Fruit fly (Drosophila melanogaster): ENCODE data around the gene if.

Gene if

dm6 chrX:16750712-16751578 lies 32.3 kb downstream of the if start (continued):
- TF ChIP-seq CG18619 (GFP tag; optimal IDR thresholded peaks at IDR 0.05) (peak; percentile 67), Gsc (GFP tag; IDR thresholded peaks at IDR 0.05) (no peak), CG16863 (GFP tag; optimal IDR thresholded peaks at IDR 0.05) (no peak), Usf (GFP tag; optimal IDR thresholded peaks at IDR 0.05) (peak; percentile 48), ac (GFP tag; optimal IDR thresholded peaks at IDR 0.05) (peak; percentile 49), exex (tag; optimal IDR thresholded peaks at IDR 0.05) (peak; percentile 22), en (GFP tag; optimal IDR thresholded peaks at IDR 0.05) (no peak), CG2712 (tag; optimal IDR thresholded peaks at IDR 0.05) (peak; percentile 91), nerfin-2 (GFP tag; IDR thresholded peaks at IDR 0.05; ENCODE audit: partially characterized antibody) (no peak), wdn (GFP tag; IDR thresholded peaks at IDR 0.05) (no peak), CG6654 (GFP tag; optimal IDR thresholded peaks at IDR 0.05) (peak; percentile 54), cwo (GFP tag; optimal IDR thresholded peaks at IDR 0.05) (peak; percentile 42), crol (GFP tag; IDR thresholded peaks at IDR 0.05) (peak; percentile 65), CG8765 (GFP tag; IDR thresholded peaks at IDR 0.05) (no peak), CG42726 (GFP tag; IDR thresholded peaks at IDR 0.05; ENCODE audit: partially characterized antibody) (no peak), lbe (GFP tag; optimal IDR thresholded peaks at IDR 0.05) (peak; percentile 67), Jarid2 (GFP tag; optimal IDR thresholded peaks at IDR 0.05) (no peak), br (optimal IDR thresholded peaks at IDR 0.05) (no peak), CG15479 (GFP tag; optimal IDR thresholded peaks at IDR 0.05) (peak; percentile 30), Awh (GFP tag; IDR thresholded peaks at IDR 0.05) (0 out of 2 replicates have a peak, but pooled peaks have one; percentile 16), H2.0 (GFP tag; IDR thresholded peaks at IDR 0.05) (peak; percentile 60; the same call in 1 of the 2 replicates), CG33557 (GFP tag; optimal IDR thresholded peaks at IDR 0.05) (peak; percentile 82), Trl (optimal IDR thresholded peaks at IDR 0.05) (peak in 1 of 2 experiments; percentile 48), Trl (GFP tag; optimal IDR thresholded peaks at IDR 0.05) (no peak), CG7271 (tag; optimal IDR thresholded peaks at IDR 0.05) (no peak), CG8944 (GFP tag; optimal IDR thresholded peaks at IDR 0.05) (no peak), CG9727 (GFP tag; optimal IDR thresholded peaks at IDR 0.05) (peak; percentile 81), CG4328 (GFP tag; optimal IDR thresholded peaks at IDR 0.05) (peak; percentile 69), hbn (GFP tag; IDR thresholded peaks at IDR 0.05; ENCODE audit: partially characterized antibody) (no peak), CG9437 (GFP tag; optimal IDR thresholded peaks at IDR 0.05) (peak; percentile 53), Nf-YC (tag; optimal IDR thresholded peaks at IDR 0.05) (peak; percentile 76), Dek (tag; optimal IDR thresholded peaks at IDR 0.05) (peak; percentile 67), CG15601 (tag; optimal IDR thresholded peaks at IDR 0.05) (peak; percentile 80), CG12659 (GFP tag; optimal IDR thresholded peaks at IDR 0.05) (peak; percentile 81), bab2 (GFP tag; optimal IDR thresholded peaks at IDR 0.05) (no peak), Myb (GFP tag; optimal IDR thresholded peaks at IDR 0.05) (no peak), H15 (GFP tag; IDR thresholded peaks at IDR 0.05) (no peak), cad (GFP tag; optimal IDR thresholded peaks at IDR 0.05) (no peak), nom (GFP tag; optimal IDR thresholded peaks at IDR 0.05) (peak; percentile 97), CG30020 (tag; optimal IDR thresholded peaks at IDR 0.05) (peak; percentile 48), Asciz (GFP tag; optimal IDR thresholded peaks at IDR 0.05) (peak; percentile 66), HmgZ (tag; optimal IDR thresholded peaks at IDR 0.05) (peak; percentile 68), CG10543 (GFP tag; optimal IDR thresholded peaks at IDR 0.05) (peak; percentile 68), CG14965 (GFP tag; optimal IDR thresholded peaks at IDR 0.05; ENCODE audit: borderline replicate concordance) (no peak), kah (GFP tag; optimal IDR thresholded peaks at IDR 0.05) (peak; percentile 52), Opbp (GFP tag; IDR thresholded peaks at IDR 0.05; ENCODE audit: partially characterized antibody) (no peak), CG12391 (tag; optimal IDR thresholded peaks at IDR 0.05) (peak; percentile 84), CG13287 (GFP tag; IDR thresholded peaks at IDR 0.05; ENCODE audit: partially characterized antibody) (no peak)
